Worm (Caenorhabditis elegans) whole organism, L4 larva: ENCODE results near the gene nas-4.

ENCODE experiments used
- F10B5.3 ChIP-seq: sonication (generic microtip); optimal IDR thresholded peaks from 2 replicates; lab custom pipeline; 2016; ENCODE audit warnings: mild to moderate bottlenecking, missing genetic modification characterization, missing compliant biosample characterization
- R02D3.7 ChIP-seq: fragments of 150-350 bp; sonication (generic microtip); optimal IDR thresholded peaks from 3 replicates; lab custom pipeline; 2014; ENCODE audit warnings: missing biosample characterization, missing genetic modification characterization
- Y48G9A.11 ChIP-seq: fragments of 200-800 bp; sonication (Bioruptor generic); IDR thresholded peaks from 2 replicates; pipeline ENCODE4 v1.3.6; 2022; ENCODE audit warnings: missing genetic modification reagents, missing genetic modification characterization, missing compliant biosample characterization
- ceh-20 ChIP-seq: fragments of 200-800 bp; sonication (Bioruptor generic); IDR thresholded peaks from 2 replicates; pipeline ENCODE4 v1.3.6; 2022; ENCODE audit warnings: missing genetic modification reagents, missing genetic modification characterization, missing compliant biosample characterization
- dmd-8 ChIP-seq: fragments of 200-800 bp; sonication (Bioruptor generic); IDR thresholded peaks from 2 replicates; pipeline ENCODE4 v1.3.6; 2022; ENCODE audit warnings: missing genetic modification characterization, missing compliant biosample characterization
- nhr-11 ChIP-seq: fragments of 150-350 bp; optimal IDR thresholded peaks from 2 replicates; lab custom pipeline; 2014; ENCODE audit warnings: missing biosample characterization, missing genetic modification characterization
- nhr-25 ChIP-seq: sonication (generic microtip); optimal IDR thresholded peaks from 2 replicates; lab custom pipeline; 2017; ENCODE audit warnings: missing genetic modification characterization, mild to moderate bottlenecking, missing compliant biosample characterization, antibody characterized with exemption, moderate library complexity, borderline replicate concordance; ENCODE audit not compliant: insufficient read depth
- nhr-28 ChIP-seq: fragments of 150-350 bp; optimal IDR thresholded peaks from 2 replicates; lab custom pipeline; 2014; ENCODE audit warnings: missing biosample characterization, missing genetic modification characterization
- pha-4 ChIP-seq, 2 experiments: fragments of 150-350 bp in 1 of 2; fragments of 200-800 bp in 1 of 2; sonication (Bioruptor generic) in 1 of 2; IDR thresholded peaks in 1 of 2; optimal IDR thresholded peaks in 1 of 2; 2 replicates each; pipeline versions ENCODE4 v1.3.6 to Lab custom; 2014 to 2022; ENCODE audit warnings: missing genetic modification characterization in 2 of 2, missing genetic modification reagents in 2 of 2, missing biosample characterization in 1 of 2, missing compliant biosample characterization in 1 of 2
- snpc-4 ChIP-seq: fragments of 150-350 bp; optimal IDR thresholded peaks from 2 replicates; lab custom pipeline; 2014; ENCODE audit warnings: missing biosample characterization, missing genetic modification characterization
- unc-39 ChIP-seq: sonication (generic microtip); optimal IDR thresholded peaks from 2 replicates; lab custom pipeline; 2017; ENCODE audit warnings: missing biosample characterization, missing genetic modification characterization
- unc-62 ChIP-seq, 3 experiments: fragments of 150-350 bp in 1 of 3; sonication (generic microtip); optimal IDR thresholded peaks in 2 of 3; peaks in 1 of 3; 1 replicate in 1 of 3; 2 replicates in 2 of 3; lab custom pipeline; 2014 to 2017; ENCODE audit warnings: missing biosample characterization in 3 of 3, missing genetic modification characterization in 3 of 3, missing genetic modification reagents in 3 of 3, missing genotype in 1 of 3

ce11 chrIII:6439854-6440253 lies 24.4 kb upstream of the nas-4 start:
- no peak for TF ChIP-seq F10B5.3
- TF ChIP-seq unc-62 (GFP tag; optimal IDR thresholded peaks at IDR 0.05 in 1 of 2; lab: Kevin White, UChicago), result no peak
- no peak for TF ChIP-seq unc-62 (tag; optimal IDR thresholded peaks at IDR 0.05; lab: Kevin White, UChicago)
- TF ChIP-seq snpc-4 (tag; lab: Kevin White, UChicago), result no peak
- TF ChIP-seq pha-4 (GFP tag; IDR thresholded peaks at IDR 0.05; lab: Robert Waterston, UW), result 0 out of 2 replicates have a peak, but pooled peaks have one; percentile 47
- TF ChIP-seq pha-4 (tag; optimal IDR thresholded peaks at IDR 0.05; lab: Kevin White, UChicago), result no peak
- no peak for TF ChIP-seq dmd-8 (GFP tag; lab: Robert Waterston, UW)
- TF ChIP-seq unc-39 (tag; lab: Kevin White, UChicago), result no peak
- TF ChIP-seq nhr-28 (tag; lab: Kevin White, UChicago), result no peak
- TF ChIP-seq ceh-20 (GFP tag; lab: Robert Waterston, UW), result no peak
- TF ChIP-seq R02D3.7, result no peak
- TF ChIP-seq nhr-25 (tag; lab: Kevin White, UChicago), result no peak
- TF ChIP-seq nhr-11 (tag; lab: Kevin White, UChicago), result no peak
- no peak for TF ChIP-seq Y48G9A.11
